Fruit fly (Drosophila melanogaster): ENCODE measurements around the gene sty.

The sty gene

dm6 chr3L:3388708-3389665 lies 35.7 kb downstream of the sty start (continued):
- TF ChIP-seq CG7372 (GFP tag; IDR thresholded peaks at IDR 0.05) (peak; percentile 21; the same call in 1 of the 2 replicates), maf-S (GFP tag; optimal IDR thresholded peaks at IDR 0.05) (no peak), fd64A (GFP tag; optimal IDR thresholded peaks at IDR 0.05) (no peak), Fer3 (tag; optimal IDR thresholded peaks at IDR 0.05) (no peak), unc-4 (GFP tag; IDR thresholded peaks at IDR 0.05; ENCODE audit: partially characterized antibody) (no peak), Oaz (GFP tag; IDR thresholded peaks at IDR 0.05) (no peak), GATAe (GFP tag; conservative IDR thresholded peaks at IDR 0.05) (no peak), CG1024 (GFP tag; IDR thresholded peaks at IDR 0.05) (0 out of 2 replicates have a peak, but pooled peaks have one; percentile 17), Antp (GFP tag; optimal IDR thresholded peaks at IDR 0.05) (no peak), repo (GFP tag; optimal IDR thresholded peaks at IDR 0.05) (no peak), cwo (GFP tag; optimal IDR thresholded peaks at IDR 0.05) (no peak), Kr (GFP tag; optimal IDR thresholded peaks at IDR 0.05) (no peak), CG10209 (GFP tag; optimal IDR thresholded peaks at IDR 0.05) (no peak), CG1603 (tag; optimal IDR thresholded peaks at IDR 0.05) (peak; percentile 47), CG3726 (GFP tag; IDR thresholded peaks at IDR 0.05) (no peak), CTCF (GFP tag; optimal IDR thresholded peaks at IDR 0.05) (no peak), yki (optimal IDR thresholded peaks at IDR 0.05) (no peak), HmgZ (tag; optimal IDR thresholded peaks at IDR 0.05) (no peak), CG6791 (GFP tag; IDR thresholded peaks at IDR 0.05; ENCODE audit: partially characterized antibody) (no peak), bab2 (GFP tag; optimal IDR thresholded peaks at IDR 0.05) (no peak), MTF-1 (GFP tag; optimal IDR thresholded peaks at IDR 0.05; ENCODE audit: borderline replicate concordance) (no peak), Sox102F (GFP tag; optimal IDR thresholded peaks at IDR 0.05) (no peak), kah (GFP tag; optimal IDR thresholded peaks at IDR 0.05) (no peak), klu (GFP tag; IDR thresholded peaks at IDR 0.05) (no peak), gce (GFP tag; IDR thresholded peaks at IDR 0.05) (0 out of 3 replicates have a peak, but pooled peaks have one; percentile 18), prd (optimal IDR thresholded peaks at IDR 0.05) (no peak), prd (GFP tag; IDR thresholded peaks at IDR 0.05) (peak; percentile 24; the same call in 1 of the 3 replicates), CG8089 (GFP tag; optimal IDR thresholded peaks at IDR 0.05) (peak; percentile 11), CG17912 (GFP tag; optimal IDR thresholded peaks at IDR 0.05) (no peak), CG9932 (GFP tag; IDR thresholded peaks at IDR 0.05) (no peak), CG12942 (GFP tag; optimal IDR thresholded peaks at IDR 0.05) (no peak), CG10654 (GFP tag; optimal IDR thresholded peaks at IDR 0.05) (no peak), Fer2 (tag; optimal IDR thresholded peaks at IDR 0.05) (no peak), seq (GFP tag; IDR thresholded peaks at IDR 0.05) (no peak), tap (tag; optimal IDR thresholded peaks at IDR 0.05) (peak; percentile 55), inv (GFP tag; IDR thresholded peaks at IDR 0.05; ENCODE audit: partially characterized antibody) (no peak), CG32767 (GFP tag; IDR thresholded peaks at IDR 0.05) (no peak), CG16815 (GFP tag; optimal IDR thresholded peaks at IDR 0.05) (no peak), CG4328 (GFP tag; optimal IDR thresholded peaks at IDR 0.05) (no peak), nom (GFP tag; optimal IDR thresholded peaks at IDR 0.05) (peak; percentile 61), CG12155 (GFP tag; optimal IDR thresholded peaks at IDR 0.05) (no peak), Hey (tag; optimal IDR thresholded peaks at IDR 0.05) (no peak), Side (GFP tag; optimal IDR thresholded peaks at IDR 0.05) (no peak), Sry-δ (GFP tag; optimal IDR thresholded peaks at IDR 0.05) (no peak), row (GFP tag; IDR thresholded peaks at IDR 0.05) (0 out of 3 replicates have a peak, but pooled peaks have one; percentile 33), knrl (GFP tag; IDR thresholded peaks at IDR 0.05; ENCODE audit: partially characterized antibody) (no peak), CG17829 (tag; optimal IDR thresholded peaks at IDR 0.05) (no peak), amos (GFP tag; IDR thresholded peaks at IDR 0.05; ENCODE audit: partially characterized antibody) (no peak), CG11093 (GFP tag; IDR thresholded peaks at IDR 0.05) (0 out of 3 replicates have a peak, but pooled peaks have one; percentile 29), z (GFP tag; IDR thresholded peaks at IDR 0.05) (no peak)
